Fruit fly (Drosophila melanogaster) whole organism, wandering third instar larva: ENCODE data around the gene CG14960.

ENCODE experiments used
- Abd-B ChIP-seq: fragments of >200 bp; optimal IDR thresholded peaks from 2 replicates; lab custom pipeline; 2017; ENCODE audit warnings: missing biosample characterization, missing genetic modification characterization
- CG32264 ChIP-seq: fragments of 200-800 bp; sonication (Bioruptor generic); optimal IDR thresholded peaks from 2 replicates; lab custom pipeline; 2016; ENCODE audit warnings: missing biosample characterization, missing genetic modification characterization
- CG9705 ChIP-seq: fragments of 200-800 bp; sonication (Bioruptor generic); optimal IDR thresholded peaks from 2 replicates; lab custom pipeline; 2018; ENCODE audit warnings: missing biosample characterization, mild to moderate bottlenecking, missing genetic modification characterization
- CrebA ChIP-seq: fragments of 200-800 bp; sonication (Bioruptor generic); optimal IDR thresholded peaks from 2 replicates; lab custom pipeline; 2016; ENCODE audit warnings: missing biosample characterization, mild to moderate bottlenecking, missing genetic modification characterization, borderline replicate concordance
- Dfd ChIP-seq: fragments of >200 bp; optimal IDR thresholded peaks from 2 replicates; lab custom pipeline; 2017; ENCODE audit warnings: missing biosample characterization, missing genetic modification characterization
- Dif ChIP-seq: fragments of 200-275, 200-300 bp; sonication (Bioruptor generic); optimal IDR thresholded peaks from 2 replicates; lab custom pipeline; 2018; ENCODE audit warnings: missing biosample characterization, missing genetic modification characterization; ENCODE audit not compliant: partially characterized antibody
- GATAd ChIP-seq: sonication (Bioruptor generic); optimal IDR thresholded peaks from 2 replicates; lab custom pipeline; 2016; ENCODE audit warnings: missing biosample characterization, missing genetic modification characterization
- HLH106 ChIP-seq: fragments of 200-800 bp; optimal IDR thresholded peaks from 3 replicates; lab custom pipeline; 2019; ENCODE audit warnings: missing biosample characterization, mild to moderate bottlenecking, missing genetic modification characterization, moderate library complexity
- Hnf4 ChIP-seq: fragments of 200-800 bp; sonication (Bioruptor generic); optimal IDR thresholded peaks from 2 replicates; lab custom pipeline; 2016; ENCODE audit warnings: missing biosample characterization, mild to moderate bottlenecking, missing genetic modification characterization
- Hr78 ChIP-seq: fragments of >200 bp; optimal IDR thresholded peaks from 2 replicates; lab custom pipeline; 2017; ENCODE audit warnings: missing biosample characterization, missing genetic modification characterization
- Jra ChIP-seq: sonication (Bioruptor generic); optimal IDR thresholded peaks from 2 replicates; lab custom pipeline; 2016; ENCODE audit warnings: missing biosample characterization, missing genetic modification characterization
- Mio ChIP-seq: sonication (Bioruptor generic); optimal IDR thresholded peaks from 2 replicates; lab custom pipeline; 2016; ENCODE audit warnings: missing biosample characterization, missing genetic modification characterization
- Myc ChIP-seq: fragments of >200 bp; optimal IDR thresholded peaks from 2 replicates; lab custom pipeline; 2017
- OdsH ChIP-seq: fragments of 200-800 bp; sonication (Bioruptor generic); optimal IDR thresholded peaks from 2 replicates; lab custom pipeline; 2016; ENCODE audit warnings: missing biosample characterization, mild to moderate bottlenecking, missing genetic modification characterization
- Rel ChIP-seq, 2 experiments: fragments of 200-800 bp; sonication (Bioruptor generic) in 1 of 2; optimal IDR thresholded peaks; 2 replicates in 1 of 2; 3 replicates in 1 of 2; lab custom pipeline; 2016 to 2019; ENCODE audit warnings: mild to moderate bottlenecking in 2 of 2, missing biosample characterization in 2 of 2, missing genetic modification characterization in 2 of 2, moderate library complexity in 1 of 2
- Sp1 ChIP-seq: fragments of 200-800 bp; sonication (Bioruptor generic); optimal IDR thresholded peaks from 3 replicates; lab custom pipeline; 2019; ENCODE audit warnings: missing biosample characterization, mild to moderate bottlenecking, missing genetic modification characterization, moderate library complexity
- Vsx2 ChIP-seq: fragments of 200-300, 225-300 bp; sonication (Bioruptor generic); optimal IDR thresholded peaks from 2 replicates; lab custom pipeline; 2018; ENCODE audit warnings: missing biosample characterization, missing genetic modification characterization; ENCODE audit not compliant: partially characterized antibody
- br ChIP-seq: fragments of 200-800 bp; sonication (Bioruptor generic); optimal IDR thresholded peaks from 2 replicates; lab custom pipeline; 2016; ENCODE audit warnings: missing biosample characterization, missing genetic modification characterization
- dl ChIP-seq, 2 experiments: fragments of 175-275, 200-275 bp in 1 of 2; fragments of 200-275 bp in 1 of 2; sonication (Bioruptor generic); optimal IDR thresholded peaks; lab custom pipeline; 2018; ENCODE audit warnings: mild to moderate bottlenecking in 2 of 2, missing biosample characterization in 2 of 2, missing genetic modification characterization in 2 of 2, moderate library complexity in 2 of 2; ENCODE audit not compliant: partially characterized antibody in 2 of 2, insufficient read depth in 1 of 2
- dsf ChIP-seq: sonication (Bioruptor generic); optimal IDR thresholded peaks from 2 replicates; lab custom pipeline; 2016; ENCODE audit warnings: missing biosample characterization, missing genetic modification characterization, borderline replicate concordance
- ey ChIP-seq: fragments of 200-800 bp; sonication (Bioruptor generic); optimal IDR thresholded peaks from 2 replicates; lab custom pipeline; 2016; ENCODE audit warnings: missing biosample characterization, missing genetic modification characterization
- foxo ChIP-seq, 2 experiments: fragments of 200-800 bp; sonication (Bioruptor generic); optimal IDR thresholded peaks; 2 replicates in 1 of 2; 3 replicates in 1 of 2; lab custom pipeline; 2016 to 2017; ENCODE audit warnings: missing biosample characterization in 2 of 2, missing genetic modification characterization in 2 of 2
- fru ChIP-seq: fragments of 200-800 bp; sonication (Bioruptor generic); optimal IDR thresholded peaks from 3 replicates; lab custom pipeline; 2016; ENCODE audit warnings: missing biosample characterization, mild to moderate bottlenecking, missing genetic modification characterization
- jim ChIP-seq: fragments of 175-275, 200-325 bp; sonication (Bioruptor generic); optimal IDR thresholded peaks from 2 replicates; lab custom pipeline; 2016; ENCODE audit warnings: missing biosample characterization, mild to moderate bottlenecking, missing genetic modification characterization
- lola ChIP-seq: fragments of >200 bp; optimal IDR thresholded peaks from 2 replicates; lab custom pipeline; 2017; ENCODE audit warnings: missing biosample characterization, missing genetic modification characterization
- pan ChIP-seq: fragments of >200 bp; optimal IDR thresholded peaks from 2 replicates; lab custom pipeline; 2017
- psq ChIP-seq: fragments of 200-800 bp; sonication (Bioruptor generic); optimal IDR thresholded peaks from 3 replicates; lab custom pipeline; 2017; ENCODE audit warnings: missing biosample characterization, mild to moderate bottlenecking, missing genetic modification characterization, moderate library complexity
- rgr ChIP-seq: fragments of 200-800 bp; sonication (Bioruptor generic); optimal IDR thresholded peaks from 3 replicates; lab custom pipeline; 2016; ENCODE audit warnings: missing biosample characterization, mild to moderate bottlenecking, missing genetic modification characterization
- sage ChIP-seq: fragments of 200-800 bp; sonication (Bioruptor generic); optimal IDR thresholded peaks from 2 replicates; lab custom pipeline; 2016; ENCODE audit warnings: missing biosample characterization, mild to moderate bottlenecking, missing genetic modification characterization
- sv ChIP-seq: fragments of 200-800 bp; sonication (Bioruptor generic); optimal IDR thresholded peaks from 3 replicates; lab custom pipeline; 2016; ENCODE audit warnings: missing biosample characterization, missing genetic modification characterization
- tai ChIP-seq: sonication (Bioruptor generic); optimal IDR thresholded peaks from 2 replicates; lab custom pipeline; 2016; ENCODE audit warnings: missing biosample characterization, missing genetic modification characterization
- usp ChIP-seq: fragments of >200 bp; optimal IDR thresholded peaks from 2 replicates; lab custom pipeline; 2017; ENCODE audit warnings: missing biosample characterization, missing genetic modification characterization
- woc ChIP-seq: sonication (Bioruptor generic); optimal IDR thresholded peaks from 2 replicates; lab custom pipeline; 2016; ENCODE audit warnings: missing biosample characterization, mild to moderate bottlenecking, missing genetic modification characterization

Gene CG14960

DNA sequence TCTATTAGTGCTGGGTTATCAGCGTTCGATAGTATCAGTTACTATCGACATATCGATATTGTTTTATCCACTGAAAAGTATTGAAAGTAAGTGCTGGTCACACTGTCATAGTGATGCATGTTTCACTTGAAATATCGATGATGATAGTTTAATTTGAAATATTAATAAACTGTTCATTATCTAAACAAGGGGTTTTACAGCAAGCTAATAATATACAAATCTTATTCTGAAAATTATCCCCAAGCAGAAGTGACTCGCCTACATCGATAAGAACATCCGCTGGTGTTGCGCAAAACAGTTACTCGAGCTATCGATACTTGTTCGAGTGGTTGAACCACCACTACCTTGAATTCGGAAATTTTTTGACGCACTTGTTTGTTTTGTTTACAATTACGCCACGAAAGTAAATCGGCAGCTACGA, 48.4 kb downstream of the CG14960 start, which contains the start of the genes PIG-C, CG12016 and Dpm2 (continued):
- TF ChIP-seq sage (GFP tag; lab: Kevin White, UChicago) (no peak), jim (GFP tag; lab: Kevin White, UChicago) (no peak), dl (GFP tag; optimal IDR thresholded peaks at IDR 0.05; lab: Kevin White, UChicago; ENCODE audit: insufficient read depth in 1 of 2, partially characterized antibody in 2 of 2) (no peak), Mio (GFP tag; lab: Kevin White, UChicago) (peak; percentile 1), Vsx2 (no peak), CG9705 (GFP tag; lab: Kevin White, UChicago) (peak; percentile 64), ey (GFP tag; lab: Kevin White, UChicago) (peak; percentile 70), psq (GFP tag; lab: Kevin White, UChicago) (peak; percentile 47), woc (peak; percentile 94), pan (no peak)
- TF ChIP-seq, all 38 proteins: peak for 20

dm6 chr3L:3319992-3320732, 49.3 kb downstream of the CG14960 start:
- TF ChIP-seq CG9705 (GFP tag; lab: Kevin White, UChicago) (no peak), tai (GFP tag; lab: Kevin White, UChicago) (no peak), ey (GFP tag; lab: Kevin White, UChicago) (no peak), Rel (GFP tag; optimal IDR thresholded peaks at IDR 0.05; lab: Kevin White, UChicago) (no peak), Rel (tag; optimal IDR thresholded peaks at IDR 0.05; lab: Kevin White, UChicago) (peak; percentile 87), sv (no peak), rgr (peak; percentile 29), woc (no peak), Jra (GFP tag; lab: Kevin White, UChicago) (peak; percentile 1), Mio (GFP tag; lab: Kevin White, UChicago) (no peak), dsf (GFP tag; lab: Kevin White, UChicago) (no peak), Sp1 (GFP tag; lab: Kevin White, UChicago) (peak; percentile 1), pan (no peak), foxo (GFP tag; optimal IDR thresholded peaks at IDR 0.05; lab: Kevin White, UChicago) (peak in 1 of 2 experiments; percentile 5), HLH106 (tag; lab: Kevin White, UChicago) (no peak), CrebA (GFP tag; lab: Kevin White, UChicago) (no peak), usp (no peak), Dif (no peak), Dfd (GFP tag; lab: Kevin White, UChicago) (no peak), jim (GFP tag; lab: Kevin White, UChicago) (no peak), dl (GFP tag; optimal IDR thresholded peaks at IDR 0.05; lab: Kevin White, UChicago; ENCODE audit: insufficient read depth in 1 of 2, partially characterized antibody in 2 of 2) (no peak), CG32264 (GFP tag; lab: Kevin White, UChicago) (no peak), Hr78 (GFP tag; lab: Kevin White, UChicago) (no peak), OdsH (GFP tag; lab: Kevin White, UChicago) (no peak), br (peak; percentile 28), Myc (lab: Kevin White, UChicago) (no peak), lola (GFP tag; lab: Kevin White, UChicago) (no peak), Hnf4 (GFP tag; lab: Kevin White, UChicago) (no peak), GATAd (GFP tag; lab: Kevin White, UChicago) (no peak), Vsx2 (no peak), Abd-B (GFP tag; lab: Kevin White, UChicago) (no peak), fru (GFP tag; lab: Kevin White, UChicago) (no peak)

DNA sequence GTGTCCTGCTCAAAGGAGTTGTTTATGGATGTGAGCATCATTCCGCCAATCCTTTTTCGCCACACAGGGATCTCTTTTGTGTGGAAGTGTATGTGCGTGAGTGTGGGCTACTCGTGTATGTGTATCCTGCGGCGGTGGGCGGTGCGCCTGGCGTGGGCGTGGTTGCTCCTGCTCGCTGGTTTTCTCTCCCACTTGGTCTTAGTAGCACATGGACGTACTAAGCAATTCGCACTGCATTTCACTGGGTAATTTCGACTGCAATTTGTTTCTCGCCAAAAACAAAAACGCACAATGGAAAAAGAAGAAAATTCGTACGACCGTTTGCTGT, 54.7 kb downstream of the CG14960 start:
- no peak for TF ChIP-seq br
- TF ChIP-seq Hnf4 (GFP tag; lab: Kevin White, UChicago): no peak
- no peak for TF ChIP-seq psq (GFP tag; lab: Kevin White, UChicago)
- no peak for TF ChIP-seq CG9705 (GFP tag; lab: Kevin White, UChicago)
